Worm (Caenorhabditis elegans) whole organism, L1 larva: ENCODE data around the gene cnd-1.

Experiments used
- C16A3.4 ChIP-seq: fragments of 150-350 bp; optimal IDR thresholded peaks from 2 replicates; lab custom pipeline; 2014; ENCODE audit warnings: missing biosample characterization, missing genetic modification characterization
- blmp-1 ChIP-seq: fragments of 150-350 bp; optimal IDR thresholded peaks from 2 replicates; lab custom pipeline; 2014; ENCODE audit warnings: missing biosample characterization, missing genetic modification characterization
- dpl-1 ChIP-seq, 3 experiments: fragments of 150-350 bp in 2 of 3; sonication (generic microtip) in 1 of 3; optimal IDR thresholded peaks; 2 replicates each; lab custom pipeline; 2014 to 2017; ENCODE audit warnings: missing biosample characterization in 3 of 3, missing genetic modification characterization in 3 of 3, missing genetic modification reagents in 3 of 3
- efl-1 ChIP-seq, 4 experiments: fragments of 150-350 bp; optimal IDR thresholded peaks in 3 of 4; peaks in 1 of 4; 1 replicate in 1 of 4; 2 replicates in 3 of 4; lab custom pipeline; 2014; ENCODE audit warnings: missing biosample characterization in 2 of 4, missing genetic modification characterization in 2 of 4, missing genetic modification reagents in 2 of 4
- elt-2 ChIP-seq: sonication (generic microtip); optimal IDR thresholded peaks from 2 replicates; lab custom pipeline; 2016; ENCODE audit warnings: missing genetic modification characterization, mild to moderate bottlenecking, inconsistent platforms, missing compliant biosample characterization, missing genetic modification reagents
- elt-3 ChIP-seq, 6 experiments: fragments of 150-350 bp in 1 of 6; sonication (generic microtip); optimal IDR thresholded peaks; 2 replicates each; lab custom pipeline; 2017 to 2018; ENCODE audit warnings: missing biosample characterization in 6 of 6, missing genetic modification characterization in 6 of 6, inconsistent platforms in 1 of 6
- ets-5 ChIP-seq: fragments of 200-800 bp; sonication (Bioruptor generic); IDR thresholded peaks from 2 replicates; pipeline ENCODE4 v1.3.6; 2022; ENCODE audit warnings: missing genetic modification characterization, missing compliant biosample characterization
- fos-1 ChIP-seq: fragments of 150-350 bp; optimal IDR thresholded peaks from 2 replicates; lab custom pipeline; 2014; ENCODE audit warnings: missing biosample characterization, missing genetic modification characterization
- hpl-2 ChIP-seq: fragments of 150-350 bp; optimal IDR thresholded peaks from 2 replicates; lab custom pipeline; 2014; ENCODE audit warnings: missing biosample characterization, missing genetic modification reagents, missing genetic modification characterization
- lin-35 ChIP-seq, 2 experiments: fragments of 150-350 bp; optimal IDR thresholded peaks; 2 replicates each; lab custom pipeline; 2014; ENCODE audit warnings: missing biosample characterization in 2 of 2, missing genetic modification characterization in 2 of 2, missing genetic modification reagents in 2 of 2
- lsy-2 ChIP-seq, 2 experiments: fragments of 150-350 bp; optimal IDR thresholded peaks; 2 replicates each; lab custom pipeline; 2014; ENCODE audit warnings: missing biosample characterization in 2 of 2, missing genetic modification characterization in 2 of 2
- mdl-1 ChIP-seq, 2 experiments: fragments of 150-350 bp; optimal IDR thresholded peaks; 2 replicates each; lab custom pipeline; 2014 to 2017; ENCODE audit warnings: missing biosample characterization in 2 of 2, missing genetic modification characterization in 2 of 2, inconsistent platforms in 1 of 2
- mep-1 ChIP-seq: fragments of 150-350 bp; optimal IDR thresholded peaks from 2 replicates; lab custom pipeline; 2014; ENCODE audit warnings: missing biosample characterization, missing genetic modification characterization
- nhr-11 ChIP-seq: fragments of 150-350 bp; optimal IDR thresholded peaks from 2 replicates; lab custom pipeline; 2014; ENCODE audit warnings: missing biosample characterization, missing genetic modification characterization
- nhr-19 ChIP-seq: fragments of 200-800 bp; sonication (Bioruptor generic); conservative IDR thresholded peaks from 2 replicates; pipeline ENCODE4 v1.3.6; 2022; ENCODE audit warnings: missing genetic modification characterization, missing compliant biosample characterization
- nhr-20 ChIP-seq: sonication (generic microtip); optimal IDR thresholded peaks from 2 replicates; lab custom pipeline; 2016; ENCODE audit warnings: mild to moderate bottlenecking, missing genetic modification characterization, missing compliant biosample characterization
- nhr-47 ChIP-seq: sonication (generic microtip); optimal IDR thresholded peaks from 2 replicates; lab custom pipeline; 2016; ENCODE audit warnings: mild to moderate bottlenecking, missing genetic modification characterization, moderate library complexity, missing compliant biosample characterization
- nhr-71 ChIP-seq: sonication (generic microtip); optimal IDR thresholded peaks from 2 replicates; lab custom pipeline; 2016; ENCODE audit warnings: mild to moderate bottlenecking, missing genetic modification characterization, moderate library complexity, missing compliant biosample characterization
- nhr-76 ChIP-seq: sonication (generic microtip); optimal IDR thresholded peaks from 2 replicates; lab custom pipeline; 2017; ENCODE audit warnings: missing biosample characterization, missing genetic modification characterization
- nhr-85 ChIP-seq: sonication (generic microtip); peaks from one replicate; lab custom pipeline; 2016; ENCODE audit warnings: missing genetic modification characterization, inconsistent platforms, missing compliant biosample characterization
- nhr-90 ChIP-seq: sonication (generic microtip); optimal IDR thresholded peaks from 2 replicates; lab custom pipeline; 2016; ENCODE audit warnings: mild to moderate bottlenecking, missing genetic modification characterization, missing compliant biosample characterization; ENCODE audit not compliant: poor library complexity
- pqm-1 ChIP-seq: sonication (generic microtip); optimal IDR thresholded peaks from 3 replicates; lab custom pipeline; 2017; ENCODE audit warnings: missing biosample characterization, missing genetic modification characterization
- sox-4 ChIP-seq: sonication (generic microtip); optimal IDR thresholded peaks from 2 replicates; lab custom pipeline; 2016; ENCODE audit warnings: missing genetic modification characterization, missing compliant biosample characterization
- sptf-1 ChIP-seq: fragments of 150-350 bp; optimal IDR thresholded peaks from 2 replicates; lab custom pipeline; 2014; ENCODE audit warnings: missing biosample characterization, missing genetic modification characterization
- sup-37 ChIP-seq: fragments of 200-800 bp; sonication (Bioruptor generic); optimal IDR thresholded peaks from 2 replicates; lab custom pipeline; 2018; ENCODE audit warnings: mild to moderate bottlenecking, missing genetic modification characterization, missing compliant biosample characterization
- swsn-7 ChIP-seq: sonication (generic microtip); optimal IDR thresholded peaks from 2 replicates; lab custom pipeline; 2016; ENCODE audit warnings: missing genetic modification characterization, missing compliant biosample characterization
- tbx-2 ChIP-seq: sonication (generic microtip); optimal IDR thresholded peaks from 2 replicates; lab custom pipeline; 2016; ENCODE audit warnings: missing genetic modification characterization, missing compliant biosample characterization
- unc-62 ChIP-seq: fragments of 150-350 bp; optimal IDR thresholded peaks from 2 replicates; lab custom pipeline; 2014; ENCODE audit warnings: missing biosample characterization, missing genetic modification reagents, missing genetic modification characterization
- xbp-1 ChIP-seq: sonication (generic microtip); optimal IDR thresholded peaks from 2 replicates; lab custom pipeline; 2016; ENCODE audit warnings: missing genetic modification characterization, missing compliant biosample characterization
- zag-1 ChIP-seq: fragments of 150-350 bp; optimal IDR thresholded peaks from 2 replicates; lab custom pipeline; 2014; ENCODE audit warnings: missing biosample characterization, missing genetic modification characterization
- ztf-4 ChIP-seq: fragments of 150-350 bp; optimal IDR thresholded peaks from 2 replicates; lab custom pipeline; 2014; ENCODE audit warnings: missing biosample characterization, missing genetic modification characterization

cnd-1 gene

DNA sequence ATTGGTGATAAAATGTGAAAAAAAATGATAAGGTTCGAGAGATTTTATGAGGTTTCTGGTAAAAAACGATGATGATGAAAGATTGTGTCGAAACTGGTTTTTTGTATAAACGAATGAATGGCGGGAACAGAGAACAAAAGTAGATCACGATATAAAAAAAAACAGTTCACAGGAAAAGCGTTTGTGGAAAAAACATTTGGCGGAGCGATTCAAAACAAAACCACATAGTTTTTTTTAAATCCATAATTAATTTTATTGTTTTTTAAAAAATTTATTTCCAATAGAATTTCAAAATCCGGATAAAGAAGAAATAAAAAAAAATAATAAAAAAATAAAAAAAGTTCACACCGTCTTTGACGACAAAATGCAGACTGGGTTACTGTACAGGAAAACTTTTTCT lies 29.1 kb downstream of the cnd-1 start, which contains the start of gene ZC155.4:
Gene ZC155.4 (minus strand): TSS at position 101 of the 400 bp plus-strand sequence.
- TF ChIP-seq elt-3 (tag; optimal IDR thresholded peaks at IDR 0.05; lab: Kevin White, UChicago) (no peak), ets-5 (no peak), dpl-1 (GFP tag; optimal IDR thresholded peaks at IDR 0.05; lab: Kevin White, UChicago) (no peak), nhr-11 (tag; lab: Kevin White, UChicago) (no peak), unc-62 (GFP tag; lab: Kevin White, UChicago) (no peak), nhr-76 (no peak), pqm-1 (tag; lab: Kevin White, UChicago) (no peak), hpl-2 (GFP tag; lab: Kevin White, UChicago) (no peak), sptf-1 (tag; lab: Kevin White, UChicago) (no peak), elt-2 (tag; lab: Kevin White, UChicago) (no peak), mep-1 (no peak), nhr-20 (tag; lab: Kevin White, UChicago) (no peak)

- TF ChIP-seq xbp-1 (tag; lab: Kevin White, UChicago) (no peak), zag-1 (tag; lab: Kevin White, UChicago) (no peak), elt-3 (tag; optimal IDR thresholded peaks at IDR 0.05; lab: Kevin White, UChicago) (no peak), C16A3.4 (no peak)
- TF ChIP-seq, all 84 proteins: peak for 0
Measured at ce11 chrIII:5214162-5214561, 30.3 kb downstream of the cnd-1 start.

ce11 chrIII:5211137-5211648 lies 33.2 kb downstream of the cnd-1 start:
- TF ChIP-seq swsn-7 (tag; lab: Kevin White, UChicago) (peak; percentile 32), nhr-71 (tag; lab: Kevin White, UChicago) (peak; percentile 50), efl-1 (optimal IDR thresholded peaks at IDR 0.05; lab: Kevin White, UChicago) (peak in 1 of 2 experiments; percentile 10), efl-1 (GFP tag; optimal IDR thresholded peaks at IDR 0.05 in 1 of 2; lab: Kevin White, UChicago) (peak in 1 of 2 experiments; percentile 56), lsy-2 (tag; optimal IDR thresholded peaks at IDR 0.05; lab: Kevin White, UChicago) (peak; percentile 1 to 62), nhr-20 (tag; lab: Kevin White, UChicago) (peak; percentile 23), sup-37 (GFP tag; lab: Kevin White, UChicago) (peak; percentile 51), tbx-2 (tag; lab: Kevin White, UChicago) (peak; percentile 26), mep-1 (peak; percentile 21), ztf-4 (tag; lab: Kevin White, UChicago) (peak; percentile 22), lin-35 (GFP tag; optimal IDR thresholded peaks at IDR 0.05; lab: Kevin White, UChicago) (peak in 1 of 2 experiments; percentile 7), elt-2 (tag; lab: Kevin White, UChicago) (peak; percentile 29), mdl-1 (tag; optimal IDR thresholded peaks at IDR 0.05; lab: Kevin White, UChicago) (peak in 1 of 2 experiments; percentile 29), nhr-90 (tag; lab: Kevin White, UChicago) (peak; percentile 41), xbp-1 (tag; lab: Kevin White, UChicago) (peak; percentile 26), nhr-47 (tag; lab: Kevin White, UChicago) (peak; percentile 56), nhr-85 (tag; lab: Kevin White, UChicago) (peak; percentile 0), nhr-19 (peak; percentile 19; the same call in 1 of the 2 replicates), C16A3.4 (peak; percentile 6), blmp-1 (tag; lab: Kevin White, UChicago) (peak; percentile 2)

- TF ChIP-seq ztf-4 (tag; lab: Kevin White, UChicago) (no peak), efl-1 (optimal IDR thresholded peaks at IDR 0.05; lab: Kevin White, UChicago) (no peak), efl-1 (GFP tag; optimal IDR thresholded peaks at IDR 0.05 in 1 of 2; lab: Kevin White, UChicago) (peak in 1 of 2 experiments; percentile 75)
Measured at ce11 chrIII:5210269-5210668, 34.2 kb downstream of the cnd-1 start.

- no peak for TF ChIP-seq fos-1
- no peak for TF ChIP-seq sptf-1 (tag; lab: Kevin White, UChicago)
- no peak for TF ChIP-seq efl-1 (optimal IDR thresholded peaks at IDR 0.05; lab: Kevin White, UChicago)
- no peak for TF ChIP-seq efl-1 (GFP tag; optimal IDR thresholded peaks at IDR 0.05 in 1 of 2; lab: Kevin White, UChicago)
- no peak for TF ChIP-seq sox-4
- peak in 1 of 2 experiments; percentile 28 for TF ChIP-seq lsy-2 (tag; optimal IDR thresholded peaks at IDR 0.05; lab: Kevin White, UChicago)
Measured at ce11 chrIII:5208992-5209391, 35.4 kb downstream of the cnd-1 start, which contains the start of gene syx-16. Gene syx-16 (minus strand): TSS chrIII:5209109.
